Fruit fly (Drosophila melanogaster) Kc167 (cell line): ENCODE measurements around the gene Jon99Fii.

Experiments used
- Myc ChIP-seq: fragments of >200 bp; optimal IDR thresholded peaks from 2 replicates; lab custom pipeline; 2017; ENCODE audit warnings: missing external identifiers
- h ChIP-seq: fragments of >200 bp; optimal IDR thresholded peaks from 3 replicates; lab custom pipeline; 2018; ENCODE audit warnings: missing external identifiers
- insv ChIP-seq: fragments of >200 bp; optimal IDR thresholded peaks from 3 replicates; lab custom pipeline; 2018; ENCODE audit warnings: missing external identifiers

- TF ChIP-seq h (lab: Kevin White, UChicago) (no peak), Myc (lab: Kevin White, UChicago) (no peak), insv (lab: Kevin White, UChicago) (no peak)
Observed at dm6 chr3R:30443549-30444133, 44.1 kb downstream of the Jon99Fii start, which contains the start of gene CG15537.
